Worm (Caenorhabditis elegans): ENCODE results near the gene aptf-4.

Gene aptf-4

ce11 chrII:8587660-8588230, 3.0 kb upstream of the aptf-4 start:
- TF ChIP-seq tbx-11 (GFP tag; IDR thresholded peaks at IDR 0.05) (no peak), sea-1 (GFP tag; conservative IDR thresholded peaks at IDR 0.05) (no peak), hmg-4 (GFP tag; optimal IDR thresholded peaks at IDR 0.05) (no peak), pes-1 (GFP tag; IDR thresholded peaks at IDR 0.05) (no peak), F13C5.2 (tag; optimal IDR thresholded peaks at IDR 0.05) (no peak), B0310.2 (tag; optimal IDR thresholded peaks at IDR 0.05) (no peak), hmbx-1 (tag; optimal IDR thresholded peaks at IDR 0.05) (no peak), ceh-13 (GFP tag; optimal IDR thresholded peaks at IDR 0.05) (no peak), aly-1 (tag; optimal IDR thresholded peaks at IDR 0.05) (no peak)

ce11 chrII:8588442-8588841, 2.3 kb upstream of the aptf-4 start:
- TF ChIP-seq tbx-37 (GFP tag; conservative IDR thresholded peaks at IDR 0.05) (no peak), pes-1 (GFP tag; IDR thresholded peaks at IDR 0.05) (no peak), B0310.2 (tag; optimal IDR thresholded peaks at IDR 0.05) (no peak), scrt-1 (GFP tag; IDR thresholded peaks at IDR 0.05) (no peak), ets-7 (tag; optimal IDR thresholded peaks at IDR 0.05) (no peak), ceh-13 (GFP tag; optimal IDR thresholded peaks at IDR 0.05) (no peak), hmbx-1 (tag; optimal IDR thresholded peaks at IDR 0.05) (no peak), tra-4 (tag; optimal IDR thresholded peaks at IDR 0.05) (no peak), flt-1 (GFP tag; IDR thresholded peaks at IDR 0.05) (no peak), tbx-11 (GFP tag; IDR thresholded peaks at IDR 0.05) (no peak), hmg-4 (GFP tag; optimal IDR thresholded peaks at IDR 0.05) (no peak), aly-1 (tag; optimal IDR thresholded peaks at IDR 0.05) (no peak), ceh-36 (tag; optimal IDR thresholded peaks at IDR 0.05) (no peak), ama-1 (optimal IDR thresholded peaks at IDR 0.05) (no peak), F13C5.2 (tag; optimal IDR thresholded peaks at IDR 0.05) (no peak), hnd-1 (tag; optimal IDR thresholded peaks at IDR 0.05) (no peak), sea-1 (GFP tag; conservative IDR thresholded peaks at IDR 0.05) (no peak)

- TF ChIP-seq tra-4 (tag; optimal IDR thresholded peaks at IDR 0.05) = no peak
- TF ChIP-seq tbx-11 (GFP tag; IDR thresholded peaks at IDR 0.05) = no peak
- no peak for TF ChIP-seq hnd-1 (tag; optimal IDR thresholded peaks at IDR 0.05)
- TF ChIP-seq sea-1 (GFP tag; conservative IDR thresholded peaks at IDR 0.05) = no peak
- TF ChIP-seq hmg-4 (GFP tag; optimal IDR thresholded peaks at IDR 0.05) = no peak
- TF ChIP-seq scrt-1 (GFP tag; IDR thresholded peaks at IDR 0.05) = no peak
- no peak for TF ChIP-seq F13C5.2 (tag; optimal IDR thresholded peaks at IDR 0.05)
- no peak for TF ChIP-seq tbx-37 (GFP tag; conservative IDR thresholded peaks at IDR 0.05)
- no peak for TF ChIP-seq pes-1 (GFP tag; IDR thresholded peaks at IDR 0.05)
- TF ChIP-seq B0310.2 (tag; optimal IDR thresholded peaks at IDR 0.05) = no peak
- no peak for TF ChIP-seq aly-1 (tag; optimal IDR thresholded peaks at IDR 0.05)
- no peak for TF ChIP-seq ceh-13 (GFP tag; optimal IDR thresholded peaks at IDR 0.05)
- TF ChIP-seq ets-7 (tag; optimal IDR thresholded peaks at IDR 0.05) = no peak
- TF ChIP-seq flt-1 (GFP tag; IDR thresholded peaks at IDR 0.05) = no peak
- no peak for TF ChIP-seq ama-1 (optimal IDR thresholded peaks at IDR 0.05)
- no peak for TF ChIP-seq ceh-36 (tag; optimal IDR thresholded peaks at IDR 0.05)
- no peak for TF ChIP-seq hmbx-1 (tag; optimal IDR thresholded peaks at IDR 0.05)
These were observed 1.6 kb upstream of the aptf-4 start for ce11 chrII:8589227-8589626.

ce11 chrII:8593840-8594625, 3.2 kb downstream of the aptf-4 start, which contains the start of gene aptf-3:
aptf-3 (plus strand) TSS chrII:8594190.
- TF ChIP-seq ceh-13 (GFP tag; optimal IDR thresholded peaks at IDR 0.05) (no peak), scrt-1 (GFP tag; IDR thresholded peaks at IDR 0.05) (no peak), F13C5.2 (tag; optimal IDR thresholded peaks at IDR 0.05) (no peak), sea-1 (GFP tag; conservative IDR thresholded peaks at IDR 0.05) (no peak), tbx-37 (GFP tag; conservative IDR thresholded peaks at IDR 0.05) (no peak), ama-1 (optimal IDR thresholded peaks at IDR 0.05) (no peak), B0310.2 (tag; optimal IDR thresholded peaks at IDR 0.05) (no peak), aly-1 (tag; optimal IDR thresholded peaks at IDR 0.05) (no peak), pes-1 (GFP tag; IDR thresholded peaks at IDR 0.05) (no peak), flt-1 (GFP tag; IDR thresholded peaks at IDR 0.05) (no peak), tbx-11 (GFP tag; IDR thresholded peaks at IDR 0.05) (no peak), ets-7 (tag; optimal IDR thresholded peaks at IDR 0.05) (no peak), hmbx-1 (tag; optimal IDR thresholded peaks at IDR 0.05) (no peak), hmg-4 (GFP tag; optimal IDR thresholded peaks at IDR 0.05) (no peak), ceh-36 (tag; optimal IDR thresholded peaks at IDR 0.05) (no peak), hnd-1 (tag; optimal IDR thresholded peaks at IDR 0.05) (no peak)

ce11 chrII:8599214-8599613, 8.4 kb downstream of the aptf-4 start, which contains the start of gene F28C6.5:
F28C6.5 (plus strand) TSS chrII:8599514.
- TF ChIP-seq sea-1 (GFP tag; conservative IDR thresholded peaks at IDR 0.05) (no peak), hmbx-1 (tag; optimal IDR thresholded peaks at IDR 0.05) (no peak), F13C5.2 (tag; optimal IDR thresholded peaks at IDR 0.05) (no peak), flt-1 (GFP tag; IDR thresholded peaks at IDR 0.05) (no peak), ets-7 (tag; optimal IDR thresholded peaks at IDR 0.05) (no peak), pes-1 (GFP tag; IDR thresholded peaks at IDR 0.05) (no peak), aly-1 (tag; optimal IDR thresholded peaks at IDR 0.05) (no peak), ceh-36 (tag; optimal IDR thresholded peaks at IDR 0.05) (no peak), tra-4 (tag; optimal IDR thresholded peaks at IDR 0.05) (no peak), hmg-4 (GFP tag; optimal IDR thresholded peaks at IDR 0.05) (no peak), hnd-1 (tag; optimal IDR thresholded peaks at IDR 0.05) (no peak), scrt-1 (GFP tag; IDR thresholded peaks at IDR 0.05) (no peak), ama-1 (optimal IDR thresholded peaks at IDR 0.05) (no peak), ceh-13 (GFP tag; optimal IDR thresholded peaks at IDR 0.05) (no peak)

- TF ChIP-seq flt-1 (GFP tag; IDR thresholded peaks at IDR 0.05) = no peak
- no peak for TF ChIP-seq tbx-11 (GFP tag; IDR thresholded peaks at IDR 0.05)
- TF ChIP-seq scrt-1 (GFP tag; IDR thresholded peaks at IDR 0.05) = no peak
- no peak for TF ChIP-seq aly-1 (tag; optimal IDR thresholded peaks at IDR 0.05)
- no peak for TF ChIP-seq hmg-4 (GFP tag; optimal IDR thresholded peaks at IDR 0.05)
- TF ChIP-seq ama-1 (optimal IDR thresholded peaks at IDR 0.05) = no peak
These were observed 9.4 kb downstream of the aptf-4 start, which contains the start of gene pigg-1 for ce11 chrII:8600165-8600564. pigg-1 (minus strand) TSS chrII:8600265.
